Worm (Caenorhabditis elegans) whole organism, mixed stage, embryonic: Measurements from ENCODE around the gene nhr-218.

ENCODE experiments used
- M03D4.4 ChIP-seq: sonication (generic microtip); optimal IDR thresholded peaks from 2 replicates; lab custom pipeline; 2017; ENCODE audit warnings: mild to moderate bottlenecking, missing genetic modification characterization, missing compliant biosample characterization
- bed-3 ChIP-seq: fragments of 200-800 bp; sonication (Bioruptor generic); optimal IDR thresholded peaks from 3 replicates; lab custom pipeline; 2018; ENCODE audit warnings: mild to moderate bottlenecking, missing genetic modification characterization, moderate library complexity, missing compliant biosample characterization
- blmp-1 ChIP-seq: fragments of 150-350 bp; optimal IDR thresholded peaks from 2 replicates; lab custom pipeline; 2014; ENCODE audit warnings: missing biosample characterization, missing genetic modification characterization
- ceh-39 ChIP-seq: fragments of 150-350 bp; optimal IDR thresholded peaks from 2 replicates; lab custom pipeline; 2014; ENCODE audit warnings: missing biosample characterization, missing genetic modification characterization
- ceh-43 ChIP-seq: fragments of 200-800 bp; sonication (Bioruptor generic); optimal IDR thresholded peaks from 2 replicates; lab custom pipeline; 2018; ENCODE audit warnings: mild to moderate bottlenecking, missing genetic modification characterization, moderate library complexity, missing compliant biosample characterization
- ceh-83 ChIP-seq: fragments of 200-800 bp; sonication (Bioruptor generic); optimal IDR thresholded peaks from 2 replicates; lab custom pipeline; 2018; ENCODE audit warnings: mild to moderate bottlenecking, missing genetic modification characterization, missing compliant biosample characterization
- ces-1 ChIP-seq: fragments of 150-350 bp; optimal IDR thresholded peaks from 2 replicates; lab custom pipeline; 2014; ENCODE audit warnings: missing biosample characterization, missing genetic modification reagents, missing genetic modification characterization
- cnd-1 ChIP-seq: fragments of 200-800 bp; sonication (Bioruptor generic); optimal IDR thresholded peaks from 2 replicates; lab custom pipeline; 2018; ENCODE audit warnings: mild to moderate bottlenecking, missing genetic modification characterization, missing compliant biosample characterization
- drap-1 ChIP-seq: fragments of 200-800 bp; sonication (Bioruptor generic); optimal IDR thresholded peaks from 3 replicates; lab custom pipeline; 2018; ENCODE audit warnings: mild to moderate bottlenecking, missing genetic modification characterization, missing compliant biosample characterization
- elt-1 ChIP-seq: sonication (generic microtip); optimal IDR thresholded peaks from 2 replicates; lab custom pipeline; 2017; ENCODE audit warnings: missing genetic modification characterization, mild to moderate bottlenecking, missing compliant biosample characterization, antibody characterized with exemption, moderate library complexity, borderline replicate concordance; ENCODE audit not compliant: insufficient read depth
- elt-3 ChIP-seq: fragments of 150-350 bp; optimal IDR thresholded peaks from 2 replicates; lab custom pipeline; 2014; ENCODE audit warnings: missing biosample characterization, missing genetic modification characterization
- flh-1 ChIP-seq: fragments of 200-800 bp; sonication (Bioruptor generic); optimal IDR thresholded peaks from 2 replicates; lab custom pipeline; 2018; ENCODE audit warnings: mild to moderate bottlenecking, missing genetic modification characterization, moderate library complexity, missing compliant biosample characterization
- ham-2 ChIP-seq: fragments of 200-800 bp; sonication (Bioruptor generic); optimal IDR thresholded peaks from 2 replicates; lab custom pipeline; 2018; ENCODE audit warnings: mild to moderate bottlenecking, missing genetic modification characterization, missing compliant biosample characterization
- hlh-1 ChIP-seq: fragments of 150-350 bp; optimal IDR thresholded peaks from 2 replicates; lab custom pipeline; 2014; ENCODE audit warnings: missing biosample characterization, missing genetic modification reagents, missing genetic modification characterization
- lin-32 ChIP-seq: fragments of 200-800 bp; sonication (Bioruptor generic); optimal IDR thresholded peaks from 2 replicates; lab custom pipeline; 2018; ENCODE audit warnings: mild to moderate bottlenecking, missing genetic modification characterization, missing compliant biosample characterization
- lsy-2 ChIP-seq: fragments of 150-350 bp; optimal IDR thresholded peaks from 2 replicates; lab custom pipeline; 2014; ENCODE audit warnings: missing biosample characterization, missing genetic modification characterization
- mab-5 ChIP-seq: fragments of 150-350 bp; optimal IDR thresholded peaks from 2 replicates; lab custom pipeline; 2014; ENCODE audit warnings: missing biosample characterization, missing genetic modification characterization
- mep-1 ChIP-seq: fragments of 150-350 bp; optimal IDR thresholded peaks from 2 replicates; lab custom pipeline; 2017; ENCODE audit warnings: missing biosample characterization, missing genetic modification reagents, missing genetic modification characterization, inconsistent platforms
- mls-2 ChIP-seq: sonication (generic microtip); optimal IDR thresholded peaks from 2 replicates; lab custom pipeline; 2016; ENCODE audit warnings: mild to moderate bottlenecking, missing genetic modification characterization, moderate library complexity, missing compliant biosample characterization
- nhr-12 ChIP-seq: fragments of 150-350 bp; optimal IDR thresholded peaks from 2 replicates; lab custom pipeline; 2014; ENCODE audit warnings: missing biosample characterization, missing genetic modification characterization
- nhr-2 ChIP-seq: fragments of 150-350 bp; optimal IDR thresholded peaks from 2 replicates; lab custom pipeline; 2014; ENCODE audit warnings: missing biosample characterization, missing genetic modification characterization
- nhr-237 ChIP-seq: fragments of 150-350 bp; optimal IDR thresholded peaks from 2 replicates; lab custom pipeline; 2014; ENCODE audit warnings: missing biosample characterization, missing genetic modification characterization
- nhr-28 ChIP-seq: fragments of 150-350 bp; optimal IDR thresholded peaks from 2 replicates; lab custom pipeline; 2014; ENCODE audit warnings: missing biosample characterization, missing genetic modification characterization
- nhr-76 ChIP-seq: sonication (generic microtip); optimal IDR thresholded peaks from 2 replicates; lab custom pipeline; 2017; ENCODE audit warnings: missing biosample characterization, missing genetic modification characterization
- sem-2 ChIP-seq: fragments of 200-800 bp; sonication (Bioruptor generic); optimal IDR thresholded peaks from 2 replicates; lab custom pipeline; 2018; ENCODE audit warnings: mild to moderate bottlenecking, missing genetic modification characterization, missing compliant biosample characterization
- snpc-4 ChIP-seq: fragments of 150-350 bp; optimal IDR thresholded peaks from 2 replicates; lab custom pipeline; 2014; ENCODE audit warnings: missing biosample characterization, missing genetic modification characterization
- sptf-1 ChIP-seq: sonication (generic microtip); optimal IDR thresholded peaks from 2 replicates; lab custom pipeline; 2017; ENCODE audit warnings: mild to moderate bottlenecking, missing genetic modification characterization, moderate library complexity, missing compliant biosample characterization
- tbx-8 ChIP-seq: fragments of 200-800 bp; sonication (Bioruptor generic); optimal IDR thresholded peaks from 2 replicates; lab custom pipeline; 2018; ENCODE audit warnings: mild to moderate bottlenecking, missing genetic modification characterization, moderate library complexity, missing compliant biosample characterization
- unc-120 ChIP-seq: sonication (generic microtip); optimal IDR thresholded peaks from 2 replicates; lab custom pipeline; 2017; ENCODE audit warnings: missing genetic modification characterization, missing compliant biosample characterization; ENCODE audit not compliant: poor library complexity, severe bottlenecking
- unc-62 ChIP-seq: fragments of 150-350 bp; optimal IDR thresholded peaks from 2 replicates; lab custom pipeline; 2014; ENCODE audit warnings: missing biosample characterization, missing genetic modification reagents, missing genetic modification characterization
- zip-8 ChIP-seq: fragments of 150-350 bp; optimal IDR thresholded peaks from 2 replicates; lab custom pipeline; 2014; ENCODE audit warnings: missing biosample characterization, missing genetic modification characterization
- ztf-11 ChIP-seq: fragments of 150-350 bp; optimal IDR thresholded peaks from 2 replicates; lab custom pipeline; 2014; ENCODE audit warnings: missing biosample characterization, missing genetic modification characterization

nhr-218 gene

DNA sequence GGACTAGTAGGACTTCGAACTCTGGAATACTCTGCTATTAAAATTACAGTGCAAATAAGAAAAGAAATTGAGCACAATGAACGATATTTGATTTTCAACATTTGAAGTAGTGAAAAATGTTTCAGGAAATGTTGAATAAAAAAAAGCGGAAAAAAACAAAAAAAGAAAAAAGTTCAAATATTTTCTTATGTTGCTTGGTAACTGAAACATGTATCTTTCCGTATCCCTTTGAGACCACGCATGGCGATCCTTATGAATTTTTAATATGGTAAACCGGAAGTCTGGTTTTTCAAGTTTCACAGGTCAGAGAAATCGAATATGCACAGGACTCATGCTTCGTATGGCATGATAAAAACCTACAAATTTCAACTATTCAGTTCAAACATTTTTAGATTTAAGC is 29.4 kb downstream of the nhr-218 start, which contains the start of gene F28G4.3:
Gene F28G4.3 (minus strand): TSS at position 101 of the 400 bp plus-strand sequence.
- TF ChIP-seq hlh-1 (tag; lab: Kevin White, UChicago) (no peak), unc-120 (tag; lab: Kevin White, UChicago) (no peak), blmp-1 (tag; lab: Kevin White, UChicago) (no peak), unc-62 (GFP tag; lab: Kevin White, UChicago) (no peak), cnd-1 (tag; lab: Kevin White, UChicago) (no peak), elt-1 (no peak), mls-2 (tag; lab: Kevin White, UChicago) (no peak), ceh-83 (no peak), snpc-4 (tag; lab: Kevin White, UChicago) (no peak), mep-1 (tag; lab: Kevin White, UChicago) (no peak), ceh-39 (tag; lab: Kevin White, UChicago) (no peak), M03D4.4 (no peak), nhr-76 (tag; lab: Kevin White, UChicago) (no peak), nhr-2 (tag; lab: Kevin White, UChicago) (no peak), ham-2 (GFP tag; lab: Kevin White, UChicago) (no peak), drap-1 (GFP tag; lab: Kevin White, UChicago) (no peak), mab-5 (tag; lab: Kevin White, UChicago) (no peak), lin-32 (GFP tag; lab: Kevin White, UChicago) (no peak)
- TF ChIP-seq, all 35 proteins: peak for 0

DNA sequence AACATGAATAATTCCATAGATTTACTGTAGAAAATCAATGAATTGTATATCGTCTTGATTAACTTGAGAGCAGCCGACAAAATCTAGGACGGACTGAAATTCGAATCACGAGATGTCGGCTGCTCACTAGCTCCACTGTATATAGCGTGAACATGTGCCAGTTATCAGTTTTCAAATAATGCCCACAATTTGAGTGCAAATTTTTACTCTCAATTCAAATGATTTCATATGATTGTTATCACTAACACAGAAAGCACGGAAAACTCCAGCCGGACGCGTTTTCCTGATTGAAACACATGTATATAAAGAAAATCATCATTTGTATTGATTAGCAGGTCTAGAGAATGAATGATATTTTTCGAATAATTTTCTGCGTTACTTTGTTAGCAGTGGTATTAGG is 34.2 kb downstream of the nhr-218 start, which contains the start of gene oac-5:
Gene oac-5 (plus strand): TSS at position 301 of the 400 bp plus-strand sequence.
- TF ChIP-seq mls-2 (tag; lab: Kevin White, UChicago) (no peak), unc-62 (GFP tag; lab: Kevin White, UChicago) (no peak), mab-5 (tag; lab: Kevin White, UChicago) (no peak), tbx-8 (no peak), lsy-2 (tag; lab: Kevin White, UChicago) (no peak)
- TF ChIP-seq, all 35 proteins: peak for 0

DNA sequence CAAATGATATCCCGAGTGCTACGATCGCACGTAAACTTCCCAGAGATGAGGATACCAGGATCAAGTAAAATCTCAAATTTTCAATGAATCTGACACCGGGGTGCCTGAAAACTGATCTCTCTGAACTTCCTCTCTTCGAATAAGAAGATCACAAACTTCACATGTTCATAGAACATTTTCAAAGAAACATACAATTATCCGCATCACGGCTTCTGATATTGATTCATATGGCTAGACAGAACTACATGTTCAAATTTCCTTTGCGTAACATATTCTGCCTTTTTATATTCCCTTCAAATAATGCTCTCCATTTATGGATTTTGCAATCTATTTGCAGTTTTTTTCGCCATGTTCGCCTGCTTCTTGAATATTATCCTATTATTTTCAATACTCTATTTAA is 38.8 kb downstream of the nhr-218 start, which contains the start of gene srbc-83:
Gene srbc-83 (plus strand): TSS at position 301 of the 400 bp plus-strand sequence.
- no peak for TF ChIP-seq hlh-1 (tag; lab: Kevin White, UChicago)
- TF ChIP-seq ceh-43 (GFP tag; lab: Kevin White, UChicago): no peak
- TF ChIP-seq elt-1: no peak
- TF ChIP-seq ztf-11: no peak
- no peak for TF ChIP-seq nhr-237 (tag; lab: Kevin White, UChicago)
- TF ChIP-seq lsy-2 (tag; lab: Kevin White, UChicago): no peak
- no peak for TF ChIP-seq blmp-1 (tag; lab: Kevin White, UChicago)
- TF ChIP-seq nhr-76 (tag; lab: Kevin White, UChicago): no peak
- TF ChIP-seq nhr-28 (tag; lab: Kevin White, UChicago): no peak
- TF ChIP-seq ceh-39 (tag; lab: Kevin White, UChicago): no peak
- TF ChIP-seq ces-1: no peak
- TF ChIP-seq bed-3 (GFP tag; lab: Kevin White, UChicago): no peak
- no peak for TF ChIP-seq mep-1 (tag; lab: Kevin White, UChicago)
- no peak for TF ChIP-seq nhr-2 (tag; lab: Kevin White, UChicago)

DNA sequence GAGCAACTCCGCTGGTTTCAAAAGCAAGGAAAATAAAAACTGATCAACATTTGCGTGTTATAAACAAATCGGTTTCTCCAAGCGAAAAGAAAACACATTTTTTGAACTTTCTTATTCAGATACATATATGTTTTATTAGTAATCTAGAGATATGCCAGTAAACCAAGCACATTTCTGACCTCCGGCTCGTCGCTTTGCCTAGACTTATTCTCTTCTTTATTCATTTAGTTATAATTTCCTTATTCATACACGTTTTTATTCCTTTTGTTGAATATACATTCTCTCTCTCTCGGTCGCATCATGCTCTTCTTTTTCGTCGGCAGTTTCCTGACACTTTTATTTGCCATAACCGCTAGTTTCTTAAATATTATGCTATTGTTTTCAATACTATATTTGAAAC is 40.4 kb downstream of the nhr-218 start, which contains the start of gene srbc-84:
Gene srbc-84 (plus strand): TSS at position 301 of the 400 bp plus-strand sequence.
- TF ChIP-seq drap-1 (GFP tag; lab: Kevin White, UChicago) (no peak), ces-1 (no peak), nhr-28 (tag; lab: Kevin White, UChicago) (no peak)

DNA sequence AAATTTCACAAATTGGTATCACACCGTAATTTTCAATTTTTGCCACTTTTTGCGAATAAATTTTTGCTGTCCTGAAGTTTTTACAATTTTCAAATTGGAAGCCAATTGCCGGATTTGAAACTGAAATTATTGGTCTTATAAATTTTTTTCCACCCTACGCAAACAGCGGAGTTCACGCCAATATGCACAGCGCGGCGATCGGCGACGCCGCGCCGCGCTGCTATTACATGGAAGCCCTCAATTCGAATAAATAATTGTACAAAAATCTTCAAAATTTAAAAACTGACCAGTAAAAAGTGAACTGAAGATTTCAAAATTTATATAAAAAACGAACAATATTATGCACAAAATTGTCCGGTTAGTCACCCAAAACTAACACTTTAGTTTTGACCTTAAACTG is 41.6 kb downstream of the nhr-218 start:
- TF ChIP-seq blmp-1 (tag; lab: Kevin White, UChicago) (no peak), flh-1 (no peak), nhr-12 (tag; lab: Kevin White, UChicago) (no peak), ceh-39 (tag; lab: Kevin White, UChicago) (no peak), nhr-28 (tag; lab: Kevin White, UChicago) (no peak), elt-3 (tag; lab: Kevin White, UChicago) (no peak), ceh-83 (no peak), lin-32 (GFP tag; lab: Kevin White, UChicago) (no peak), lsy-2 (tag; lab: Kevin White, UChicago) (no peak), sem-2 (GFP tag; lab: Kevin White, UChicago) (no peak), ztf-11 (no peak), nhr-2 (tag; lab: Kevin White, UChicago) (no peak), tbx-8 (no peak), zip-8 (tag; lab: Kevin White, UChicago) (no peak), ceh-43 (GFP tag; lab: Kevin White, UChicago) (no peak), sptf-1 (no peak), nhr-237 (tag; lab: Kevin White, UChicago) (no peak)
